Worm (Caenorhabditis elegans) whole organism, L1 larva: ENCODE results near the gene unc-3.

Experiments used
- ets-5 ChIP-seq: fragments of 200-800 bp; sonication (Bioruptor generic); IDR thresholded peaks from 2 replicates; pipeline ENCODE4 v1.3.6; 2022; ENCODE audit warnings: missing genetic modification characterization, missing compliant biosample characterization
- jun-1 ChIP-seq: fragments of 150-350 bp; optimal IDR thresholded peaks from 2 replicates; lab custom pipeline; 2014; ENCODE audit warnings: missing biosample characterization, missing genetic modification reagents, missing genetic modification characterization
- lsy-2 ChIP-seq, 2 experiments: fragments of 150-350 bp; optimal IDR thresholded peaks; 2 replicates each; lab custom pipeline; 2014; ENCODE audit warnings: missing biosample characterization in 2 of 2, missing genetic modification characterization in 2 of 2
- mab-9 ChIP-seq: fragments of 200-800 bp; sonication (Bioruptor generic); IDR thresholded peaks from 2 replicates; pipeline ENCODE4 v1.3.6; 2022; ENCODE audit warnings: missing genetic modification reagents, missing genetic modification characterization, missing compliant biosample characterization
- mdl-1 ChIP-seq, 2 experiments: fragments of 150-350 bp; optimal IDR thresholded peaks; 2 replicates each; lab custom pipeline; 2014 to 2017; ENCODE audit warnings: missing biosample characterization in 2 of 2, missing genetic modification characterization in 2 of 2, inconsistent platforms in 1 of 2
- nhr-28 ChIP-seq: fragments of 150-350 bp; optimal IDR thresholded peaks from 2 replicates; lab custom pipeline; 2014; ENCODE audit warnings: missing biosample characterization, missing genetic modification characterization
- nhr-76 ChIP-seq: sonication (generic microtip); optimal IDR thresholded peaks from 2 replicates; lab custom pipeline; 2017; ENCODE audit warnings: missing biosample characterization, missing genetic modification characterization
- unc-62 ChIP-seq: fragments of 150-350 bp; optimal IDR thresholded peaks from 2 replicates; lab custom pipeline; 2014; ENCODE audit warnings: missing biosample characterization, missing genetic modification reagents, missing genetic modification characterization
- zag-1 ChIP-seq: fragments of 150-350 bp; optimal IDR thresholded peaks from 2 replicates; lab custom pipeline; 2014; ENCODE audit warnings: missing biosample characterization, missing genetic modification characterization

DNA sequence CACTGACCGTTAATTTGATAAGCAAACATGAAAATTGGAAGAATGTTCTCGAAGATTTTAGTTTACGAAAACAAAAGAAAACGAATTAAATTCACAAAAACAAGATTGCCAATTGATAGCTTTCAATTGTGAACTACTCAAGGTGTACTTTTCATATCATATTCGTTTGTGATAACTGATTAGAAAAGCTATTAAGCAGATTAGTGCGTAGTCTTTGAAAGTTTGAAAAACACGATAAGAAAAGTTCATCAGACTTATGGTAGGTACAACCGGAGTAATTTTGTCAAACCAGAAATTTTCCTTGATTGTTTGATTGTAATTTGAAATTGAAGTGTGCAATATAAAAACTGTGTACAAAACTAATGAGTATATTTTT is 14.2 kb downstream of the unc-3 start:
- no peak for TF ChIP-seq zag-1
- no peak for TF ChIP-seq mab-9
- TF ChIP-seq unc-62 (GFP tag; lab: Kevin White, UChicago): no peak
- TF ChIP-seq ets-5: no peak
- TF ChIP-seq nhr-76 (tag; lab: Kevin White, UChicago): no peak
- no peak for TF ChIP-seq mdl-1 (tag; optimal IDR thresholded peaks at IDR 0.05; lab: Kevin White, UChicago)
- TF ChIP-seq nhr-28: no peak
- no peak for TF ChIP-seq jun-1 (tag; lab: Kevin White, UChicago)
- TF ChIP-seq lsy-2 (tag; optimal IDR thresholded peaks at IDR 0.05; lab: Kevin White, UChicago): no peak
